Worm (Caenorhabditis elegans): ENCODE data around the gene F23A7.5.
"Not testable (repeated sequence)": the region's sequence is repeated elsewhere in the genome, so short reads cannot be mapped to it uniquely, and the experiment has no call there.

Gene F23A7.5

DNA sequence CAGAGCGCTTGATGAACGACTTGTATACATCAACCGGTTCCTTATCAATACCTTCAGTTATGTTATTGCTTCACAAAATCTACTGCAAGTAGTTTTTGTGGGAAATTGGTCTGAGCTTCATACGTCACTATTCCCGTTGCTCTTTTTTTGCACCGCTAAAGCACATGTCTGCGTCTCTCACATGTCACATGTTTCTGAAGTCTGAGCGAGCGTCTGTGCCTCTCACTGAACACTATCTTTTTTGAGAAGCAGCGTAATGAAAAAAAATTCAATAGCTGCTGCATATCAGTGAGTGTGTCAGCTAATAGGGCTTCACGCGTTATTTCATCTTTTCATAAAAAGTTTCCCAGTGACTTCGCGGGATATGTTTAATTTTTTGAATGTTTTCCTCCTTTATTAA is 10.4 kb upstream of the F23A7.5 start (continued):
- TF ChIP-seq nhr-102 (tag; optimal IDR thresholded peaks at IDR 0.05) (no peak), F49E8.2 (tag; optimal IDR thresholded peaks at IDR 0.05; ENCODE audit: borderline replicate concordance) (no peak), jun-1 (tag; optimal IDR thresholded peaks at IDR 0.05) (no peak), dve-1 (tag; optimal IDR thresholded peaks at IDR 0.05; ENCODE audit: insufficient read depth) (peak; percentile 40), dmd-6 (GFP tag; IDR thresholded peaks at IDR 0.05) (peak; percentile 78), lir-3 (tag; optimal IDR thresholded peaks at IDR 0.05) (no peak), nhr-77 (tag; optimal IDR thresholded peaks at IDR 0.05) (peak; percentile 5), lin-13 (GFP tag; optimal IDR thresholded peaks at IDR 0.05) (no peak), lin-38 (GFP tag; IDR thresholded peaks at IDR 0.05) (no peak), lin-39 (tag; optimal IDR thresholded peaks at IDR 0.05) (no peak), Y75B8A.6 (GFP tag; IDR thresholded peaks at IDR 0.05) (no peak), spr-1 (tag; optimal IDR thresholded peaks at IDR 0.05) (no peak), zip-2 (tag; optimal IDR thresholded peaks at IDR 0.05) (no peak), hmg-1.1 (GFP tag; IDR thresholded peaks at IDR 0.05) (peak; percentile 48; the same call in 1 of the 2 replicates), zag-1 (tag; optimal IDR thresholded peaks at IDR 0.05) (no peak)

DNA sequence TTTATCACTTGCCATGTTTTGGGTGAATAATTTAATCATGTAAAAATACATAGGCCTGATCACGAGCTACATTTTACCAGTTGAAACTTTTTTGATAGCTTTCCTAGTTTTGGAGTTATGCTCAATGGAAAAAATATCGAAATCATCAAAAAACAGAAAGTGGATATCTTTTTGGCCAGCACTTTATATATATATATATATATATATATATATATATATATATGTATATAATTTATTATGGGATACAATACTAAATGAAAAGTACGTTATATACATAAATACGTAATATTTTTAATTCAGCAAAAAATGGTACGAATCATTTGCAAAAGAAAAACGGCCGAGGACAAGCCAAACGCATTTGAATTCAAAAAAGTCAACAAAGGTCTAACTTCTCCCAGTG is 9.0 kb upstream of the F23A7.5 start, which contains the start of gene F23A7.3:
Gene F23A7.3 (plus strand): TSS at position 301 of the 400 bp plus-strand sequence.
- not testable (repeated sequence) for TF ChIP-seq zfp-3 (GFP tag; conservative IDR thresholded peaks at IDR 0.05); F10B5.3 (tag; optimal IDR thresholded peaks at IDR 0.05); mes-2 (tag; optimal IDR thresholded peaks at IDR 0.05; ENCODE audit: poor library complexity, severe bottlenecking)

DNA sequence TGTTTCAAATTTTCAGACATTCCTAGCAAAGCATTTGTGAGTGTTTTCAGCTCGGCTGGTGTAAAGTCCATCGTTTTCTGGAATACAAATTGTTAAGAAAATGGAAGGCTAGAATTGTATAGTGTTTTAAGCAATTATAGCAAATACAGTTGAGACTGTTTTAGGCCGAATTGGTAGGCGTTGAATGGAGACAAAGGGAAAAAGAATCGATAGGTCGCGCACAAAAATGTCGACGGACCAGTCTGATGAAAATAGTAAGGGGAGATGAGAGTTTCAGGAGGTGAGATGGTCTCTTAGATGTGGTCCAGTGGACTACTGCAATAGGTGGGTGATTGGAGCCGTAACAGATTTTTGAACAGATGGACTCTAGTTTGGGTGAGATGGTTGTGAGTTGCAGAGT is 11.9 kb downstream of the F23A7.5 start:
- no peak for TF ChIP-seq Y48G9A.11 (GFP tag; IDR thresholded peaks at IDR 0.05)
- no peak for TF ChIP-seq cey-2 (tag; optimal IDR thresholded peaks at IDR 0.05; ENCODE audit: borderline replicate concordance, insufficient read depth)
- TF ChIP-seq unc-39 (tag; optimal IDR thresholded peaks at IDR 0.05): no peak
- TF ChIP-seq pha-4 (GFP tag; IDR thresholded peaks at IDR 0.05): no peak
- TF ChIP-seq pha-4 (tag; optimal IDR thresholded peaks at IDR 0.05): no peak
- TF ChIP-seq F26F4.8 (GFP tag; conservative IDR thresholded peaks at IDR 0.05): no peak
- TF ChIP-seq unc-130 (GFP tag; optimal IDR thresholded peaks at IDR 0.05): no peak
- TF ChIP-seq sdz-12 (GFP tag; optimal IDR thresholded peaks at IDR 0.05): no peak
- TF ChIP-seq R02D3.7 (tag; optimal IDR thresholded peaks at IDR 0.05): no peak
- no peak for TF ChIP-seq hlh-30 (tag; optimal IDR thresholded peaks at IDR 0.05; ENCODE audit: insufficient read depth)
- TF ChIP-seq snpc-1.2 (GFP tag; IDR thresholded peaks at IDR 0.05): no peak
- TF ChIP-seq nhr-77 (tag; optimal IDR thresholded peaks at IDR 0.05): no peak
- no peak for TF ChIP-seq unc-62 (GFP tag; optimal IDR thresholded peaks at IDR 0.05 in 1 of 2)
- no peak for TF ChIP-seq unc-62 (tag; optimal IDR thresholded peaks at IDR 0.05)
- TF ChIP-seq lir-3 (tag; optimal IDR thresholded peaks at IDR 0.05): no peak
- no peak for TF ChIP-seq lin-15B (tag; optimal IDR thresholded peaks at IDR 0.05)
- no peak for TF ChIP-seq Y75B8A.6 (GFP tag; IDR thresholded peaks at IDR 0.05)
- TF ChIP-seq nhr-102 (tag; optimal IDR thresholded peaks at IDR 0.05): no peak
- TF ChIP-seq daf-19 (GFP tag; conservative IDR thresholded peaks at IDR 0.05): no peak

DNA sequence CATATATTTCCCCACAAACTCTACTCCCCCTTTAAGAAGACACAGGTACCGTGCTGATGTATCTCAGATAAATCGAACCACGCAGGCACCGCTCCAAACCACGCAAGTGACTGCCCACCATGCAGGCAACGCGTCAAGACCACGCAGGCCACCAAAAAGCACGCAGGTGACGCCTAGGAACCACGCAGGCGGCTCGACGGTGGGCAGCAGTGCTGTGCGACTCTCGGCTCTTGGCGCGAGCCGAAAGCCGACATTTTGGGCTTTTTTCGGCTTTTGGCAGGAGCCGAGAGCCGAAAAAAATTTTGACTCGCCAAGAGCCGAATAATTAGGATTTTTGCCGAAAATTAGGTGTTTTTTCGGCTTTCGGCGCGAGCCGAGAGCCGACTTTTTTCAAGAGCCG is 14.4 kb downstream of the F23A7.5 start:
- no peak for TF ChIP-seq ces-1 (GFP tag; optimal IDR thresholded peaks at IDR 0.05)
- no peak for TF ChIP-seq lin-29 (GFP tag; IDR thresholded peaks at IDR 0.05)
- TF ChIP-seq F44E2.7 (GFP tag; IDR thresholded peaks at IDR 0.05): no peak
- no peak for TF ChIP-seq php-3 (GFP tag; IDR thresholded peaks at IDR 0.05)
- TF ChIP-seq set-16 (GFP tag; IDR thresholded peaks at IDR 0.05): peak; percentile 88
- no peak for TF ChIP-seq tra-1 (GFP tag; IDR thresholded peaks at IDR 0.05)
- no peak for TF ChIP-seq fkh-10 (GFP tag; optimal IDR thresholded peaks at IDR 0.05)
- no peak for TF ChIP-seq ceh-62 (tag; optimal IDR thresholded peaks at IDR 0.05)
